Worm (Caenorhabditis elegans): ENCODE results near the gene Y55F3AM.21.

DNA sequence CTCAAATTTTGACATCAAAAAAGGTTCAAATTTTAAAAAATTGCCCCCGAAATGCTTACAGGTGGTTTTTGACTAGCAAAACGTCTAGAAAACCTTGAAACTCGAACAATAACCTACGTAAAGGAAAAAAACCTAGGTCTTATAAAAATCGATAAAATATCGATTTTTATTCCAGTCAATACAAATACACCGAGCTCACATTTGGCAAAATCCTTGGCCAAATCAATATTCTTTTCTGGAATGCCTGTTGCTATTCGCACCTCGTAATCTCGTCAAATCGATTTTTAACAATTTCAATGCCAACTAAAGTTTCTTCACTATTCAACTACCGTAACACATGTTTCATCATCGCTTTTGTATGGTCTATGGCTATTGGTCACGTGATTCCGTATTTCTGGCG lies 4.5 kb downstream of the Y55F3AM.21 start:
- TF ChIP-seq nhr-12 (tag; optimal IDR thresholded peaks at IDR 0.05) (no peak), lin-39 (tag; optimal IDR thresholded peaks at IDR 0.05) (no peak), nhr-237 (tag; optimal IDR thresholded peaks at IDR 0.05) (no peak), ama-1 (optimal IDR thresholded peaks at IDR 0.05) (no peak), mdl-1 (tag; optimal IDR thresholded peaks at IDR 0.05) (no peak), ztf-11 (tag; optimal IDR thresholded peaks at IDR 0.05) (no peak), egl-27 (tag; optimal IDR thresholded peaks at IDR 0.05) (no peak), nhr-23 (tag; optimal IDR thresholded peaks at IDR 0.05) (no peak), tbx-2 (tag; optimal IDR thresholded peaks at IDR 0.05) (no peak), snpc-4 (tag; optimal IDR thresholded peaks at IDR 0.05) (no peak), ZK546.5 (tag; optimal IDR thresholded peaks at IDR 0.05) (no peak), elt-3 (tag; optimal IDR thresholded peaks at IDR 0.05) (no peak), fos-1 (tag; optimal IDR thresholded peaks at IDR 0.05) (no peak)

All from whole organism, L3 larva.